Fruit fly (Drosophila melanogaster): ENCODE measurements around the gene CtIP.

CtIP gene

dm6 chr3L:20398243-20399222 lies 37.5 kb upstream of the CtIP start (continued):
- TF ChIP-seq eg (GFP tag; IDR thresholded peaks at IDR 0.05): peak; percentile 77
- TF ChIP-seq pdm3 (GFP tag; optimal IDR thresholded peaks at IDR 0.05): peak; percentile 85
- TF ChIP-seq fkh (GFP tag; optimal IDR thresholded peaks at IDR 0.05): peak; percentile 62
- peak; percentile 78 for TF ChIP-seq CG6792 (GFP tag; optimal IDR thresholded peaks at IDR 0.05)
- TF ChIP-seq CG6276 (GFP tag; optimal IDR thresholded peaks at IDR 0.05): peak; percentile 84
- peak; percentile 52; the same call in 1 of the 2 replicates for TF ChIP-seq Gug (GFP tag; IDR thresholded peaks at IDR 0.05)
- TF ChIP-seq CG6163 (GFP tag; IDR thresholded peaks at IDR 0.05): peak; percentile 64
- peak; percentile 95 for TF ChIP-seq CG32006 (GFP tag; optimal IDR thresholded peaks at IDR 0.05)
- peak; percentile 73 for TF ChIP-seq topi (GFP tag; optimal IDR thresholded peaks at IDR 0.05)
- peak; percentile 74 for TF ChIP-seq CG7368 (GFP tag; optimal IDR thresholded peaks at IDR 0.05)
- peak; percentile 77 for TF ChIP-seq CG11762 (GFP tag; optimal IDR thresholded peaks at IDR 0.05; ENCODE audit: insufficient read depth)

- TF ChIP-seq svp (GFP tag): peak; percentile 95
- TF ChIP-seq Gug (GFP tag; IDR thresholded peaks at IDR 0.05): peak; percentile 85
- TF ChIP-seq OdsH (GFP tag; optimal IDR thresholded peaks at IDR 0.05): peak; percentile 96
- TF ChIP-seq CG11902 (GFP tag; optimal IDR thresholded peaks at IDR 0.05): peak; percentile 88
- TF ChIP-seq CG3032 (tag; optimal IDR thresholded peaks at IDR 0.05): peak; percentile 90
- TF ChIP-seq Ets96B (tag; optimal IDR thresholded peaks at IDR 0.05): peak; percentile 89
- TF ChIP-seq CG9139 (GFP tag; optimal IDR thresholded peaks at IDR 0.05): peak; percentile 78
- peak; percentile 86 for TF ChIP-seq Sox15 (GFP tag; optimal IDR thresholded peaks at IDR 0.05)
- peak; percentile 96 for TF ChIP-seq CG32006 (GFP tag; optimal IDR thresholded peaks at IDR 0.05)
- peak; percentile 85 for TF ChIP-seq Eip93F (GFP tag; optimal IDR thresholded peaks at IDR 0.05)
- peak; percentile 95 for TF ChIP-seq esn (GFP tag; optimal IDR thresholded peaks at IDR 0.05)
- TF ChIP-seq CG8632 (GFP tag; optimal IDR thresholded peaks at IDR 0.05): peak; percentile 91
- peak; percentile 88 for TF ChIP-seq vri (GFP tag; optimal IDR thresholded peaks at IDR 0.05)
- TF ChIP-seq Lpt (GFP tag; optimal IDR thresholded peaks at IDR 0.05): peak; percentile 90
- peak; percentile 93 for TF ChIP-seq CG3919 (GFP tag; optimal IDR thresholded peaks at IDR 0.05)
- TF ChIP-seq CG1621 (tag; optimal IDR thresholded peaks at IDR 0.05): peak; percentile 77
- peak; percentile 88 for TF ChIP-seq fkh (GFP tag; optimal IDR thresholded peaks at IDR 0.05)
- peak; percentile 82 for TF ChIP-seq fd85E (GFP tag; optimal IDR thresholded peaks at IDR 0.05)
- peak; percentile 89 for TF ChIP-seq CG6808 (GFP tag; optimal IDR thresholded peaks at IDR 0.05)
- TF ChIP-seq spab (GFP tag; optimal IDR thresholded peaks at IDR 0.05): peak; percentile 89
- peak; percentile 90 for TF ChIP-seq Sox102F (GFP tag; optimal IDR thresholded peaks at IDR 0.05)
- peak; percentile 94 for TF ChIP-seq CG34406 (GFP tag; optimal IDR thresholded peaks at IDR 0.05)
- TF ChIP-seq CG10631 (GFP tag; optimal IDR thresholded peaks at IDR 0.05): peak; percentile 91
- TF ChIP-seq CG8319 (GFP tag; optimal IDR thresholded peaks at IDR 0.05): peak; percentile 91
- TF ChIP-seq CG6854 (GFP tag; optimal IDR thresholded peaks at IDR 0.05): peak; percentile 75
- peak; percentile 92 for TF ChIP-seq Hr4 (GFP tag; optimal IDR thresholded peaks at IDR 0.05)
- TF ChIP-seq Hr39 (GFP tag; optimal IDR thresholded peaks at IDR 0.05): peak; percentile 91
- peak; percentile 83 for TF ChIP-seq CG11294 (GFP tag; IDR thresholded peaks at IDR 0.05)
- TF ChIP-seq topi (GFP tag; optimal IDR thresholded peaks at IDR 0.05): peak; percentile 92
- peak; percentile 93 for TF ChIP-seq CG31627 (GFP tag; optimal IDR thresholded peaks at IDR 0.05)
- peak; percentile 79 for TF ChIP-seq dac (GFP tag; optimal IDR thresholded peaks at IDR 0.05)
- TF ChIP-seq Hr38 (GFP tag; optimal IDR thresholded peaks at IDR 0.05): peak; percentile 60
- peak; percentile 92 for TF ChIP-seq Smox (GFP tag; optimal IDR thresholded peaks at IDR 0.05)
- peak; percentile 99 for TF ChIP-seq Eip78C (GFP tag)
- peak; percentile 75 for TF ChIP-seq Blimp-1 (GFP tag; optimal IDR thresholded peaks at IDR 0.05)
- peak; percentile 94 for TF ChIP-seq pdm3 (GFP tag; optimal IDR thresholded peaks at IDR 0.05)
- peak; percentile 87 for TF ChIP-seq CG4318 (GFP tag; optimal IDR thresholded peaks at IDR 0.05)
- TF ChIP-seq Met (GFP tag; optimal IDR thresholded peaks at IDR 0.05): peak; percentile 92
- TF ChIP-seq cyc (GFP tag; optimal IDR thresholded peaks at IDR 0.05): peak; percentile 92
- peak; percentile 95 for TF ChIP-seq Sox14 (GFP tag; optimal IDR thresholded peaks at IDR 0.05)
- peak; percentile 81 to 83 for TF ChIP-seq ss (GFP tag; optimal IDR thresholded peaks at IDR 0.05)
Observed at dm6 chr3L:20399550-20400109, 36.4 kb upstream of the CtIP start.
